Worm (Caenorhabditis elegans) whole organism, young adult: Measurements from ENCODE around the gene K05F1.6.

Experiments
- B0336.3 ChIP-seq: fragments of 200-800 bp; sonication (Bioruptor generic); IDR thresholded peaks from 2 replicates; pipeline ENCODE4 v1.3.6; 2022; ENCODE audit warnings: missing genetic modification characterization, missing compliant biosample characterization
- F23B12.7 ChIP-seq: sonication (generic microtip); optimal IDR thresholded peaks from 2 replicates; lab custom pipeline; 2017; ENCODE audit warnings: missing genetic modification characterization, mild to moderate bottlenecking, missing compliant biosample characterization, antibody characterized with exemption, moderate library complexity; ENCODE audit not compliant: insufficient read depth
- Y67H2A.10 ChIP-seq: fragments of 200-800 bp; sonication (Bioruptor generic); conservative IDR thresholded peaks from 2 replicates; pipeline ENCODE4 v1.3.6; 2022; ENCODE audit warnings: missing genetic modification reagents, missing genetic modification characterization, missing compliant biosample characterization
- ama-1 ChIP-seq, 3 experiments: fragments of 150-350 bp in 1 of 3; sonication (generic microtip) in 2 of 3; optimal IDR thresholded peaks; 2 replicates each; lab custom pipeline; 2014 to 2018; ENCODE audit warnings: missing biosample characterization in 2 of 3, missing genetic modification characterization in 2 of 3, missing genetic modification reagents in 2 of 3
- attf-5 ChIP-seq: fragments of 200-800 bp; sonication (Bioruptor generic); optimal IDR thresholded peaks from 2 replicates; lab custom pipeline; 2018; ENCODE audit warnings: mild to moderate bottlenecking, missing genetic modification characterization, missing compliant biosample characterization
- dox-1 ChIP-seq: fragments of 200-800 bp; sonication (Bioruptor generic); IDR thresholded peaks from 2 replicates; pipeline ENCODE4 v1.3.6; 2022; ENCODE audit warnings: missing genetic modification reagents, missing genetic modification characterization, missing compliant biosample characterization
- hsf-1 ChIP-seq: fragments of 200-800 bp; sonication (Bioruptor generic); IDR thresholded peaks from 2 replicates; pipeline ENCODE4 v1.3.6; 2022; ENCODE audit warnings: missing genetic modification reagents, missing genetic modification characterization, missing compliant biosample characterization
- pha-4 ChIP-seq: fragments of 150-350 bp; sonication (generic microtip); optimal IDR thresholded peaks from 2 replicates; lab custom pipeline; 2014; ENCODE audit warnings: missing biosample characterization, missing genetic modification reagents, missing genetic modification characterization
- sea-2 ChIP-seq: fragments of 200-800 bp; sonication (Bioruptor generic); IDR thresholded peaks from 2 replicates; pipeline ENCODE4 v1.3.6; 2022; ENCODE audit warnings: missing genetic modification characterization, missing compliant biosample characterization
- snpc-3.4 ChIP-seq: sonication (generic microtip); optimal IDR thresholded peaks from 2 replicates; lab custom pipeline; 2017; ENCODE audit warnings: missing genetic modification characterization, mild to moderate bottlenecking, missing compliant biosample characterization, antibody characterized with exemption, moderate library complexity, missing genotype, missing genetic modification reagents
- snpc-4 ChIP-seq, 5 experiments: fragments of 150-350 bp in 1 of 5; sonication (generic microtip) in 4 of 5; optimal IDR thresholded peaks; 2 replicates each; lab custom pipeline; 2014 to 2018; ENCODE audit warnings: missing genetic modification characterization in 5 of 5, missing biosample characterization in 3 of 5, antibody characterized with exemption in 2 of 5, mild to moderate bottlenecking in 2 of 5, missing compliant biosample characterization in 2 of 5, missing genotype in 2 of 5, moderate library complexity in 2 of 5, missing genetic modification reagents in 1 of 5
- sptf-2 ChIP-seq: fragments of 200-800 bp; sonication (Bioruptor generic); optimal IDR thresholded peaks from 2 replicates; lab custom pipeline; 2018; ENCODE audit warnings: mild to moderate bottlenecking, missing genetic modification characterization, missing compliant biosample characterization
- unc-62 ChIP-seq: fragments of 150-350 bp; optimal IDR thresholded peaks from 2 replicates; lab custom pipeline; 2014; ENCODE audit warnings: missing biosample characterization, missing genetic modification reagents, missing genetic modification characterization
- ztf-28 ChIP-seq: fragments of 200-800 bp; sonication (Bioruptor generic); IDR thresholded peaks from 2 replicates; pipeline ENCODE4 v1.3.6; 2022; ENCODE audit warnings: missing genetic modification reagents, missing genetic modification characterization, missing compliant biosample characterization

ce11 chrII:5736599-5736998, 45.7 kb upstream of the K05F1.6 start:
- TF ChIP-seq hsf-1 (GFP tag; lab: Robert Waterston, UW) = no peak
- TF ChIP-seq unc-62 (GFP tag; lab: Kevin White, UChicago) = no peak
- no peak for TF ChIP-seq attf-5 (GFP tag; lab: Kevin White, UChicago)
- TF ChIP-seq ztf-28 (GFP tag; lab: Robert Waterston, UW) = no peak
- TF ChIP-seq F23B12.7 (tag; lab: Kevin White, UChicago) = no peak
- TF ChIP-seq snpc-3.4 (tag; lab: Kevin White, UChicago) = no peak
- TF ChIP-seq sptf-2 (GFP tag; lab: Kevin White, UChicago) = no peak
- TF ChIP-seq snpc-4 (GFP tag; optimal IDR thresholded peaks at IDR 0.05; lab: Kevin White, UChicago) = no peak
- TF ChIP-seq snpc-4 (tag; optimal IDR thresholded peaks at IDR 0.05; lab: Kevin White, UChicago) = no peak
- TF ChIP-seq B0336.3 (GFP tag; lab: Robert Waterston, UW) = no peak
- TF ChIP-seq sea-2 (GFP tag; lab: Robert Waterston, UW) = no peak
- no peak for TF ChIP-seq ama-1 (optimal IDR thresholded peaks at IDR 0.05; lab: Kevin White, UChicago)
- TF ChIP-seq ama-1 (GFP tag; optimal IDR thresholded peaks at IDR 0.05; lab: Kevin White, UChicago) = no peak
- no peak for TF ChIP-seq pha-4 (tag; lab: Kevin White, UChicago)
- TF ChIP-seq Y67H2A.10 (GFP tag; lab: Robert Waterston, UW) = no peak
- no peak for TF ChIP-seq dox-1 (GFP tag; lab: Robert Waterston, UW)
